Worm (Caenorhabditis elegans) whole organism, L3 larva: ENCODE results near the gene cam-1.

Source experiments
- elt-3 ChIP-seq, 3 experiments: fragments of 150-350 bp in 1 of 3; sonication (generic microtip) in 2 of 3; optimal IDR thresholded peaks; 2 replicates in 2 of 3; 4 replicates in 1 of 3; lab custom pipeline; 2014 to 2017; ENCODE audit warnings: missing biosample characterization in 3 of 3, missing genetic modification characterization in 3 of 3
- nhr-12 ChIP-seq: fragments of 150-350 bp; optimal IDR thresholded peaks from 2 replicates; lab custom pipeline; 2014; ENCODE audit warnings: missing biosample characterization, missing genetic modification characterization

DNA sequence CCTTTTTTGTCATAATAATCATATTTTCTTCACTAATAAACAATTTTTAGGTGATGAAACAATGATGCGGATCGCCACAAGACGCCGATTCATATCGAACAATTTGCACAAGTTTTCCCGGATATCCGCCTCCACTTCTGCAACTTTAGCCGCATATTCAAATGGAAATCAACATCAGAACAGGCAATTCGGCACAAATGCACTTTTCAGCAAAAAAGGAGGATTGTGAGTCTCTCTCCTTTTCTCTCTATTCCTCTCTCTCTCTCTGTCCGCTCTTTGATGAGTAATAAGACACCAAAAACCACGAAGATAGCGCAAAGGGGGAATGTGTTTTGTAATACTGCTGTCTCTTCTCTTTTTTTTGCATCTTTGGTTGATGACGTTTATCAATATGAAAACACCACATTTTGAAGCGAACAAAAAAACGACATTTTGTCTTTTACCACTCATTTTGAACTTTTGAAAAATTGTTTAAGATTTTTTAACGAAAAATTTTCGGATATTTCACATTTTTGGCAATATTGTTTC lies 14.8 kb upstream of the cam-1 start, which contains the start of gene eat-3:
- TF ChIP-seq nhr-12 (tag; lab: Kevin White, UChicago) (no peak), elt-3 (tag; optimal IDR thresholded peaks at IDR 0.05; lab: Kevin White, UChicago) (no peak)
